Worm (Caenorhabditis elegans) whole organism, L4/young adult: ENCODE results near the gene srj-7.

Experiments used
- W03F9.2 ChIP-seq: fragments of 150-350 bp; optimal IDR thresholded peaks from 2 replicates; lab custom pipeline; 2014; ENCODE audit warnings: missing biosample characterization, missing genetic modification characterization
- him-1 ChIP-seq: sonication (generic microtip); optimal IDR thresholded peaks from 2 replicates; lab custom pipeline; 2016; ENCODE audit warnings: missing genotype, missing genetic modification reagents, missing genetic modification characterization, missing compliant biosample characterization

DNA sequence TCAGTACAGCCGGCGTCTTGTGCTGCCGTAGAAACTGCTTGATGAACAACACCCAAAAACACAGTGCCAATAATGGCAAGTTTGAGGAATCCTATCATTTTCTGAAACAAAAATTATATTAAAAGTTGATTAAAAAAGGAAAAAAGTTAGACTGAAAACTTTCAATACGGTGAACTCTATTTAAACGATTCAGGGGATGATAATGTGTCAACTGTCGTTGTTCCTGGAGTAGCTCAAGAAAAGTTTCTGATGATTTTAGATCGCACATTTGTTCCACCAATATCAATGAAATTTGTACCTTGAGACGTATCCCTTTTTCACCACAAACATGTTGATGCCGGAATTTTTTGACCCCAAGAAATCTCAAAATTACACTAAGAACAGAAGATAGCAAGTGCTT is 23.1 kb downstream of the srj-7 start, which contains the start of gene T28A11.18:
- TF ChIP-seq W03F9.2 (tag; lab: Kevin White, UChicago) (no peak), him-1 (no peak)
